Worm (Caenorhabditis elegans) whole organism, L2 larva: ENCODE results near the gene emc-2.

Experiments
- ceh-82 ChIP-seq: fragments of 150-350 bp; optimal IDR thresholded peaks from 2 replicates; lab custom pipeline; 2014; ENCODE audit warnings: missing biosample characterization, missing genetic modification characterization
- egl-27 ChIP-seq: sonication (generic microtip); optimal IDR thresholded peaks from 3 replicates; lab custom pipeline; 2017; ENCODE audit warnings: missing biosample characterization, missing genetic modification reagents, missing genetic modification characterization
- lin-39 ChIP-seq: fragments of 150-350 bp; optimal IDR thresholded peaks from 2 replicates; lab custom pipeline; 2014; ENCODE audit warnings: missing biosample characterization, missing genetic modification reagents, missing genetic modification characterization
- nhr-129 ChIP-seq: fragments of 150-350 bp; optimal IDR thresholded peaks from 2 replicates; lab custom pipeline; 2014; ENCODE audit warnings: missing biosample characterization, missing genetic modification characterization
- nhr-237 ChIP-seq: fragments of 150-350 bp; optimal IDR thresholded peaks from 2 replicates; lab custom pipeline; 2014; ENCODE audit warnings: missing biosample characterization, missing genetic modification characterization
- unc-39 ChIP-seq: fragments of 150-350 bp; optimal IDR thresholded peaks from 2 replicates; lab custom pipeline; 2014; ENCODE audit warnings: missing biosample characterization, missing genetic modification characterization
- unc-62 ChIP-seq: fragments of 150-350 bp; optimal IDR thresholded peaks from 2 replicates; lab custom pipeline; 2014; ENCODE audit warnings: missing biosample characterization, missing genetic modification reagents, missing genetic modification characterization
- zag-1 ChIP-seq: fragments of 150-350 bp; optimal IDR thresholded peaks from 2 replicates; lab custom pipeline; 2014; ENCODE audit warnings: missing biosample characterization, missing genetic modification characterization

ce11 chrII:1297697-1298093, 8.2 kb downstream of the emc-2 start:
- TF ChIP-seq ceh-82 (tag; lab: Kevin White, UChicago) (no peak), lin-39 (tag; lab: Kevin White, UChicago) (no peak), zag-1 (tag; lab: Kevin White, UChicago) (no peak), egl-27 (tag; lab: Kevin White, UChicago) (no peak), unc-62 (GFP tag; lab: Kevin White, UChicago) (no peak), nhr-237 (no peak), nhr-129 (tag; lab: Kevin White, UChicago) (no peak), unc-39 (tag; lab: Kevin White, UChicago) (no peak)
